Worm (Caenorhabditis elegans) whole organism, dauer: ENCODE data around the gene akt-2.

ENCODE experiments used
- unc-62 ChIP-seq: sonication (generic microtip); optimal IDR thresholded peaks from 2 replicates; lab custom pipeline; 2017; ENCODE audit warnings: missing biosample characterization, missing genetic modification reagents, missing genetic modification characterization

Gene akt-2

ce11 chrX:14147400-14147799, at the start of gene akt-2:
TSS of gene akt-2 (plus strand) at chrX:14147700.
- TF ChIP-seq unc-62: no peak

- TF ChIP-seq unc-62: no peak
Measured at ce11 chrX:14098618-14099118, 48.8 kb upstream of the akt-2 start, which contains the start of gene F16B12.4. TSS of gene F16B12.4 (minus strand) at chrX:14098668.

- no peak for TF ChIP-seq unc-62
Measured at ce11 chrX:14101986-14102385, 45.5 kb upstream of the akt-2 start, which contains the start of gene F16B12.6. TSS of gene F16B12.6 (plus strand) at chrX:14102316.

ce11 chrX:14102474-14102873, 45.0 kb upstream of the akt-2 start:
- no peak for TF ChIP-seq unc-62

DNA sequence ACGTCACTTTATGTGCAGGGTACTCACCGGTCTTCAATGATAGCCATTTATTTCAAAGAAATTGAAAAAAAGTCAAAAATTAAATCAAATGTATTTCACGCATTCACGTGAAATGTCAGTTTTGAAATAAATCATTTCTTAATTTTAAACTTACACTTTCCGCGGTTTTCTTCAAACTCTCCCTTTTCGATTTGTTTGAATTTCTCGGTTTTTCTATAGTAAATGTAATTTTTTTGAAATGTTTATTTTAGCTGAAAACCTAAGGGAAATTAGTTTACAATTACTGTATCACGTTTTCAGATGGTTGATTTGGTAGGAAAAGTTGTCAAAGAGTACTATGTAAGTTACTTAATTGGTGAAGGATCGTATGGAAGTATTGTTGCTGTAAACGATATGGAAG, 39.3 kb upstream of the akt-2 start, which contains the start of gene F16B12.7:
Gene F16B12.7, plus strand, starts transcription at position 301 of the 400 bp plus-strand sequence.
- no peak for TF ChIP-seq unc-62

- TF ChIP-seq unc-62: no peak
Measured at ce11 chrX:14113347-14113746, 34.2 kb upstream of the akt-2 start, which contains the start of gene nhr-281. TSS of gene nhr-281 (minus strand) at chrX:14113447.

DNA sequence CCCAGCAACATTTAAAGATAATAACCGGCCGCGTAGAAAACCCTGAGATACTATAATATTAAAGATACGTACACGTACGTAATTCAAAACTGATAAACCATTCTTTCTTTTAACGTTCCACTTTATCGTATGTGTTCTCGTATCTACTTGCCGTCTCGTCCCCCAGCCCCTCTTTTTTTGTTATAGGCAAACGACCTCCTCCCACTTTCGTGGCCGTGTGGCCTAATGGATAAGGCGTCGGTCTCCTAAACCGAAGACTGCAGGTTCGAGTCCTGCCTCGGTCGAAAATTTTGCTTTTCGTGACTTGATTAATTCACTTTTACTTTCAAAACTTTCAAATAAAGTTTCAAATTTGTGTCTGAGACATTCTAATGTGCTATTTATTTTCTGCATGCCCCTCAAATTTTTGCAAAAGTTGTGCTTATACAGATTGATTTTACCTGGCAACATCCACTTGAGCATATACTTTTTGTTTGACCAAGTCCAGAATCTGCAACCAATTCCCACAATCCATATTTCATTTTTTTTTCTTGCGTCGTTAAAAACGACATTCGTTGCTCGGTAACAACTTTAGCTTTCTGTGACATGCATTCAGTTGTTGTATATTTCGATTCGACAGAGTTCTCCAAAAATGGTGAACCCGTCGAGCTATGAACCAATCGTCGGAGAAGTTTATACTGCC, 31.9 kb upstream of the akt-2 start, which contains the start of gene F28H6.7:
Gene F28H6.7, plus strand, starts transcription at position 632 of the 682 bp plus-strand sequence.
- no peak for TF ChIP-seq unc-62

- no peak for TF ChIP-seq unc-62
Measured at ce11 chrX:14118762-14119161, 28.7 kb upstream of the akt-2 start.

- no peak for TF ChIP-seq unc-62
Measured at ce11 chrX:14125870-14126269, 21.6 kb upstream of the akt-2 start, which contains the start of gene F28H6.6. TSS of gene F28H6.6 (minus strand) at chrX:14125879.

ce11 chrX:14127291-14127922, 20.1 kb upstream of the akt-2 start, which contains the start of gene F28H6.4:
TSS of gene F28H6.4 (plus strand) at chrX:14127872.
- TF ChIP-seq unc-62: no peak

DNA sequence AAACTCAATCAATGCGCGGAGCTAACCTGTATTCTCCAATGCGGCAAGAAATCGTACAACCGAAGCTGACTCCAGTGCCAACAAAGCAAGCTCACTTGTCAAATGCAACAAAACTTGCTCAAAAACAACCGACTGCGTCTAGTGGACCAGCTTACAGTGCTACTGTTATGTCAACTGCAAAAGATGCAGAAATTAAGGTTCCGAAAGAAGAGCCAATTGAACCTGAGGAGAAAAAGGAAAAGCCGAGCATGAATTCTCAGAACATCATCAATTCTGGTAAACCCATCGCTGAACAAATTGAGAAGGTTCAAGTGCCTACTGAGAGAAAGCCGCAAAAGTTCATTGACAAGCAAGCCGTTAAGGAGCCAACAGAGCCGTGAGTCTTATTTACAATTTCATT, 16.0 kb upstream of the akt-2 start:
- TF ChIP-seq unc-62: no peak

- TF ChIP-seq unc-62: no peak
Measured at ce11 chrX:14132677-14133076, 14.8 kb upstream of the akt-2 start.

DNA sequence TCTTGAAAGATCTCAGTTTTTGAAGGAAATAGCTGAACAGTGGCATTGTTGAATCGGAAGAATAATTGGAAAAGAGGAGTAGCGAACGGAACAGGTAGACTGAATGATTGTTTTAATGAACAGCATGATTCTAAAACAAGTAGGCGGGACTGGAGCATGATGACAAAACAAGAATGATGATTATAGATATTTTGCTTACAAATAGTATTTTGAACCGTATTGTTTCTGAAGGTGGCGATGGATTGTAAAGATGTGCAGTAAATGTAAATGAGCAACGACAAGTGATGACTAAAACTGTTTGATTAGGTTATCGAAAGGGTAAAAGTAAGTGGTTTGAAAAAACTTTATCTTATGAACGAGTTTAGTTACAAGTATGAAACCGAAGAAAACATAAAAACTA, 13.3 kb upstream of the akt-2 start, which contains the start of gene F28H6.8:
Gene F28H6.8, minus strand, starts transcription at position 101 of the 400 bp plus-strand sequence.
- no peak for TF ChIP-seq unc-62

ce11 chrX:14134883-14135282, 12.6 kb upstream of the akt-2 start:
- TF ChIP-seq unc-62: no peak

- TF ChIP-seq unc-62: no peak
Measured at ce11 chrX:14140040-14140439, 7.5 kb upstream of the akt-2 start, which contains the start of gene nkat-1. TSS of gene nkat-1 (minus strand) at chrX:14140140.

DNA sequence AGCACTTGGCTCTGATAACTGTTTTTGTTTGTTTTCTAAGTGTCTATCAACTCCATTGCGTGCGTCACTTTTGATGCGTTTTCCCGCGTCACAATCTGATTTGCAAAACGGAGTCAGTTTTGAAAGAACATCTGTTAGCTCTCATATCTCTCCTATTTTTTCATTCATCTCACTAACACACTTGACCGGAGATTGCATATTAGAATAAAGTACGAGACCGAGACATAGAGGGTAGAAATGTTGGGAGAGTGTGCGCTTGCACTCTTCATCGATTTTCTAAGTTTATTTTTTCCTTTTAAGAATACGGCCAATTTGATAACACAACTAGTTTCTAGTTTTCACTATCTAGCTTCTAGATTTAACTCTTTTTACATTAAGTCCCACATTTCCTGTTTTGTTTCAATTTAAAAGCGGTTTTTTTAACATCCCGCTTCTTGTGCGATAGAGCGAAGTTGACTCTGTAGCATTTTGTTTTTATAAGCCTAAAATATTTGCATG, 6.1 kb upstream of the akt-2 start:
- TF ChIP-seq unc-62: no peak

DNA sequence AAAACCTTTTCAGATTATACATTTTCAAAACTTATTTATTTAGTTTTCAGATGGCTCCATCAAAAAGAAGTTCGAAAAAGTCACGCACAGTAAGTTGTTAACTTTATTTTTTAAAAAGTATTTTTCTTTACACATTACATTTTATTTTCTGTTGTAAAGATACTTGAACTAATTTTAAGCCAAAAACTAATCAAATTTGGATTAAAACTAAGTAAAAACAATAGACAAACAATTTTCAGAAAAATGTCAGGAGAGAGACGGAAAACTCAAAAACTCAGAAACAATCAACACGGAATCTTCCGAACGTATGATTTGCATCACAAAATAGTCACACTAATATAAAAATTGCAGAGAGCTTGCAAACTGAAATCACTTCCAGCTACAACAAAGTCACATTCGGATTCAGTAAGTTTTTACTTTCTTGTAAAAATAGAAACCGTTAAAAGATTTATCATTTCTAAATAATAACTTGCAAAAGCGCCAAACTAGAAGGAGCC, 5.6 kb upstream of the akt-2 start, which contains the start of gene ceh-89:
Gene ceh-89, plus strand, starts transcription at position 51 of the 497 bp plus-strand sequence.
- TF ChIP-seq unc-62: no peak
